Worm (Caenorhabditis elegans): ENCODE measurements around the gene ZK666.14.

The ZK666.14 gene

ce11 chrII:10543457-10544137 is 49.0 kb downstream of the ZK666.14 start:
- TF ChIP-seq nhr-11 (tag; optimal IDR thresholded peaks at IDR 0.05) (peak; percentile 1), ceh-30 (tag; optimal IDR thresholded peaks at IDR 0.05) (no peak), sox-2 (GFP tag; IDR thresholded peaks at IDR 0.05) (no peak), C08G9.2 (tag; optimal IDR thresholded peaks at IDR 0.05) (no peak), elt-4 (tag; optimal IDR thresholded peaks at IDR 0.05) (no peak), pat-9 (tag; optimal IDR thresholded peaks at IDR 0.05) (no peak)

- no peak for TF ChIP-seq ama-1 (optimal IDR thresholded peaks at IDR 0.05)
- no peak for TF ChIP-seq zip-5 (tag; optimal IDR thresholded peaks at IDR 0.05)
- TF ChIP-seq ceh-30 (tag; optimal IDR thresholded peaks at IDR 0.05) = no peak
- no peak for TF ChIP-seq pqm-1 (tag; optimal IDR thresholded peaks at IDR 0.05)
- TF ChIP-seq pha-2 (tag; optimal IDR thresholded peaks at IDR 0.05) = no peak
- no peak for TF ChIP-seq K02D7.2 (tag; optimal IDR thresholded peaks at IDR 0.05)
- TF ChIP-seq lin-11 (tag; optimal IDR thresholded peaks at IDR 0.05) = no peak
- no peak for TF ChIP-seq ahr-1 (tag; optimal IDR thresholded peaks at IDR 0.05)
- no peak for TF ChIP-seq ceh-24 (tag; optimal IDR thresholded peaks at IDR 0.05)
- no peak for TF ChIP-seq pag-3 (tag; optimal IDR thresholded peaks at IDR 0.05; ENCODE audit: borderline replicate concordance)
- no peak for TF ChIP-seq tbx-7 (tag; optimal IDR thresholded peaks at IDR 0.05)
These were observed 49.9 kb downstream of the ZK666.14 start for ce11 chrII:10544374-10544908.

ce11 chrII:10545213-10545612 is 50.6 kb downstream of the ZK666.14 start:
- peak; percentile 15 for TF ChIP-seq pat-9 (tag; optimal IDR thresholded peaks at IDR 0.05)
- no peak for TF ChIP-seq fkh-6 (tag; optimal IDR thresholded peaks at IDR 0.05)
- peak; percentile 0 for TF ChIP-seq nhr-232 (tag; optimal IDR thresholded peaks at IDR 0.05)
- no peak for TF ChIP-seq sox-2 (GFP tag; IDR thresholded peaks at IDR 0.05)

All from whole organism, late embryonic.